Worm (Caenorhabditis elegans) whole organism, late embryonic: ENCODE data around the gene glr-4.

Source experiments
- C38D4.7 ChIP-seq: fragments of 200-800 bp; sonication (Bioruptor generic); optimal IDR thresholded peaks from 2 replicates; lab custom pipeline; 2018; ENCODE audit warnings: mild to moderate bottlenecking, missing genetic modification characterization, moderate library complexity, missing compliant biosample characterization
- K09A11.1 ChIP-seq: sonication (generic microtip); optimal IDR thresholded peaks from 2 replicates; lab custom pipeline; 2017; ENCODE audit warnings: antibody characterized with exemption, mild to moderate bottlenecking, missing genetic modification characterization, missing compliant biosample characterization; ENCODE audit not compliant: insufficient read depth
- Y22D7AL.16 ChIP-seq: sonication (generic microtip); optimal IDR thresholded peaks from 2 replicates; lab custom pipeline; 2016; ENCODE audit warnings: missing genetic modification characterization, missing compliant biosample characterization
- ama-1 ChIP-seq: fragments of 150-350 bp; optimal IDR thresholded peaks from 2 replicates; lab custom pipeline; 2014
- ceh-18 ChIP-seq: sonication (generic microtip); optimal IDR thresholded peaks from 2 replicates; lab custom pipeline; 2016; ENCODE audit warnings: missing genetic modification characterization, missing compliant biosample characterization
- ceh-19 ChIP-seq: fragments of 200-800 bp; sonication (Bioruptor generic); optimal IDR thresholded peaks from 2 replicates; lab custom pipeline; 2018; ENCODE audit warnings: mild to moderate bottlenecking, missing genetic modification characterization, missing compliant biosample characterization
- ceh-2 ChIP-seq: sonication (generic microtip); optimal IDR thresholded peaks from 2 replicates; lab custom pipeline; 2016; ENCODE audit warnings: missing genotype, missing genetic modification characterization, missing compliant biosample characterization
- ceh-30 ChIP-seq: fragments of 150-350 bp; optimal IDR thresholded peaks from 2 replicates; lab custom pipeline; 2014; ENCODE audit warnings: missing biosample characterization, missing genetic modification characterization
- ceh-31 ChIP-seq: sonication (generic microtip); optimal IDR thresholded peaks from 2 replicates; lab custom pipeline; 2016; ENCODE audit warnings: missing genetic modification characterization, missing compliant biosample characterization
- ceh-34 ChIP-seq: sonication (generic microtip); optimal IDR thresholded peaks from 2 replicates; lab custom pipeline; 2016; ENCODE audit warnings: mild to moderate bottlenecking, missing genetic modification characterization, missing compliant biosample characterization
- ceh-6 ChIP-seq: fragments of 200-800 bp; sonication (Bioruptor generic); optimal IDR thresholded peaks from 2 replicates; lab custom pipeline; 2018; ENCODE audit warnings: mild to moderate bottlenecking, missing genetic modification characterization, missing compliant biosample characterization
- ceh-9 ChIP-seq: sonication (generic microtip); optimal IDR thresholded peaks from 2 replicates; lab custom pipeline; 2016; ENCODE audit warnings: mild to moderate bottlenecking, missing genetic modification characterization, inconsistent platforms, missing compliant biosample characterization
- che-1 ChIP-seq: sonication (generic microtip); optimal IDR thresholded peaks from 2 replicates; lab custom pipeline; 2016; ENCODE audit warnings: mild to moderate bottlenecking, missing genetic modification characterization, missing compliant biosample characterization
- dmd-4 ChIP-seq: sonication (generic microtip); optimal IDR thresholded peaks from 2 replicates; lab custom pipeline; 2016; ENCODE audit warnings: borderline replicate concordance, missing genetic modification characterization, missing compliant biosample characterization
- elt-2 ChIP-seq: sonication (generic microtip); optimal IDR thresholded peaks from 2 replicates; lab custom pipeline; 2016; ENCODE audit warnings: missing genetic modification reagents, missing genetic modification characterization, missing compliant biosample characterization
- elt-4 ChIP-seq: sonication (generic microtip); optimal IDR thresholded peaks from 2 replicates; lab custom pipeline; 2016; ENCODE audit warnings: missing genetic modification characterization, missing compliant biosample characterization
- eyg-1 ChIP-seq: sonication (generic microtip); optimal IDR thresholded peaks from 2 replicates; lab custom pipeline; 2016; ENCODE audit warnings: missing genotype, missing genetic modification characterization, missing compliant biosample characterization
- hlh-15 ChIP-seq: sonication (generic microtip); optimal IDR thresholded peaks from 2 replicates; lab custom pipeline; 2016; ENCODE audit warnings: missing genetic modification characterization, missing compliant biosample characterization
- hlh-30 ChIP-seq: sonication (generic microtip); optimal IDR thresholded peaks from 2 replicates; lab custom pipeline; 2017; ENCODE audit warnings: antibody characterized with exemption, missing genetic modification characterization, missing compliant biosample characterization; ENCODE audit not compliant: insufficient read depth
- lim-6 ChIP-seq: sonication (generic microtip); optimal IDR thresholded peaks from 2 replicates; lab custom pipeline; 2016; ENCODE audit warnings: missing genetic modification characterization, missing compliant biosample characterization
- lin-11 ChIP-seq: fragments of 200-800 bp; sonication (Bioruptor generic); optimal IDR thresholded peaks from 2 replicates; lab custom pipeline; 2018; ENCODE audit warnings: mild to moderate bottlenecking, missing genetic modification characterization, missing compliant biosample characterization
- mec-3 ChIP-seq: sonication (generic microtip); optimal IDR thresholded peaks from 2 replicates; lab custom pipeline; 2016; ENCODE audit warnings: borderline replicate concordance, missing genetic modification characterization, missing compliant biosample characterization
- npax-4 ChIP-seq: sonication (generic microtip); optimal IDR thresholded peaks from 2 replicates; lab custom pipeline; 2016; ENCODE audit warnings: missing genetic modification characterization, missing compliant biosample characterization
- odd-2 ChIP-seq: sonication (generic microtip); optimal IDR thresholded peaks from 2 replicates; lab custom pipeline; 2017; ENCODE audit warnings: antibody characterized with exemption, mild to moderate bottlenecking, missing genetic modification characterization, missing compliant biosample characterization
- pag-3 ChIP-seq: sonication (generic microtip); optimal IDR thresholded peaks from 2 replicates; lab custom pipeline; 2016; ENCODE audit warnings: missing compliant biosample characterization, missing genetic modification characterization, borderline replicate concordance
- pha-2 ChIP-seq: sonication (generic microtip); optimal IDR thresholded peaks from 2 replicates; lab custom pipeline; 2017; ENCODE audit warnings: mild to moderate bottlenecking, missing genetic modification characterization, missing compliant biosample characterization
- rnt-1 ChIP-seq: sonication (generic microtip); optimal IDR thresholded peaks from 2 replicates; lab custom pipeline; 2016; ENCODE audit warnings: missing genetic modification characterization, missing compliant biosample characterization
- sdc-2 ChIP-seq: sonication (generic microtip); optimal IDR thresholded peaks from 2 replicates; lab custom pipeline; 2016; ENCODE audit warnings: missing genotype, missing genetic modification characterization, missing compliant biosample characterization
- ttx-3 ChIP-seq: sonication (generic microtip); optimal IDR thresholded peaks from 2 replicates; lab custom pipeline; 2016; ENCODE audit warnings: missing genetic modification reagents, missing genetic modification characterization, missing compliant biosample characterization
- unc-55 ChIP-seq: sonication (generic microtip); optimal IDR thresholded peaks from 2 replicates; lab custom pipeline; 2017; ENCODE audit warnings: missing biosample characterization, missing genetic modification reagents, missing genetic modification characterization
- unc-86 ChIP-seq: sonication (generic microtip); optimal IDR thresholded peaks from 2 replicates; lab custom pipeline; 2016; ENCODE audit warnings: missing genetic modification characterization, missing compliant biosample characterization
- ztf-16 ChIP-seq: sonication (generic microtip); optimal IDR thresholded peaks from 2 replicates; lab custom pipeline; 2017; ENCODE audit warnings: missing genetic modification characterization, missing compliant biosample characterization

glr-4 gene

DNA sequence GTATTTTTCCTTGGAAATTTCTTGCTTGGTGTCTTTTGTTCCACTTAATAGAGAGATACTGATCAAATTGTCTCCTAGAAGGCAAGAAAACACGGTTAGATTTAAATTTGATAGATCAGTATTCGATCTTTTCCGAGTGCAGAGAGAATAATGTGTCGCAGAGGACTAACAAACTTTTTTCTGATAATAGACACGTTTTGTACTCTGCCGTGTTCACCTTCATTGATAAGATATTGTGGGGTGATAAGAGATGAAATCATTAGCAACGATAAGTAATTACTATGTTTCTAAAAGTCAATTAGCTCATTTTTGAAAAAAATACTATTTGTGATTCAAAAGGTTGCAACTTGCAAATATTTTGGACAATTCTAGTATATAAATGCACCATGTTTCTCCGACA, 17.4 kb downstream of the glr-4 start:
- TF ChIP-seq dmd-4 (tag; lab: Kevin White, UChicago) (no peak), elt-2 (tag; lab: Kevin White, UChicago) (peak; percentile 85), hlh-30 (tag; lab: Kevin White, UChicago) (no peak)

DNA sequence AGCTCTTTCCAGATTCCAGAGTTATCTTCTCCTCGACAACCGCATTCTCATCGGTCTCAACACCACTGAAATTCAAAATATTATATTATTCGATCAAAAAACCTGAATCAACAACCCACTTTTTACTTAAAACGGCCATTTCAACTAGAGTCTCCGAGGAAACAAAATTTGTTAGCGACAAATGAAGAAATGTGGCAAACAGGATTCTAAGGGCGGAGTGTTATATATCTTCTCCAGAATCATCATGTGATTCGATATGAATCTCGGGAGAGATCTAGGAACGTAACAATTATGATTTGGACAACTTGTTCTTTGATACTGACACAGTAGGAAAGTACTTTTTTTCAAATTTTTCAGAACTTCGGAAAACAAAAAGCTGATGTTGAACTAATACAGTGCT, 17.9 kb downstream of the glr-4 start:
- TF ChIP-seq hlh-30 (tag; lab: Kevin White, UChicago) (no peak), ceh-31 (tag; lab: Kevin White, UChicago) (no peak), pha-2 (tag; lab: Kevin White, UChicago) (no peak), ttx-3 (tag; lab: Kevin White, UChicago) (no peak), npax-4 (no peak), eyg-1 (no peak), unc-86 (no peak), sdc-2 (tag; lab: Kevin White, UChicago) (no peak), pag-3 (tag; lab: Kevin White, UChicago) (no peak), unc-55 (GFP tag; lab: Kevin White, UChicago) (no peak), ceh-30 (tag; lab: Kevin White, UChicago) (no peak), ceh-19 (no peak), lim-6 (tag; lab: Kevin White, UChicago) (no peak), ceh-9 (tag; lab: Kevin White, UChicago) (no peak), C38D4.7 (GFP tag; lab: Kevin White, UChicago) (no peak), K09A11.1 (tag; lab: Kevin White, UChicago) (no peak), odd-2 (tag; lab: Kevin White, UChicago) (no peak), elt-2 (tag; lab: Kevin White, UChicago) (no peak), hlh-15 (tag; lab: Kevin White, UChicago) (no peak)
- TF ChIP-seq, all 69 proteins: peak for 0

DNA sequence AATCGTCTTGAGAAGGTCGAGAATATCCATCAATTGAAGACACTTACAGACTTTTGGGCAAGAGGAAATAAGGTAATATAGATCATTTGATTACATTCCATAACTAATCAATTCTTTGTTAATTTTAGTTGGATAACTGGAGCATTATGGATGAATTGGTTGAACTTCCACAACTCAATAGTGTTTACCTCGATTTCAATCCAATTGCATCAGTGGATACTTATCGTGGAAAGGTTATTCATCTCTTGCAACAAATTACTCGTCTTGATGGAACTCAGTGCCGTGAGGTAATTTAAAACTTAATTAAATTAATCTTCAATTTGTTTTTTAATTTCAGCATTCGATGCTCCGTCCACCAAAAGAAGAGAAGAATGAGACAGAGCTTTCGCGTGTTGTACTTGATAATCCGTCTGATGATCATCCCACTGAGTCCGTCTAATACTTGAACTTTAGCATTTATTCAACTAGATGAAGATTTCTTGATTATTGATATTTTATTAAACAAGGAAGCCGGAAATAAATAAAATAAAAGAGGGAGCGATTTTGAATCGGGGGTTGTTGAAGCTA, 20.6 kb downstream of the glr-4 start:
- TF ChIP-seq hlh-30 (tag; lab: Kevin White, UChicago), result no peak
- no peak for TF ChIP-seq mec-3 (tag; lab: Kevin White, UChicago)
- TF ChIP-seq ceh-2 (tag; lab: Kevin White, UChicago), result no peak
- no peak for TF ChIP-seq ceh-34 (tag; lab: Kevin White, UChicago)
- TF ChIP-seq ceh-6 (GFP tag; lab: Kevin White, UChicago), result no peak

DNA sequence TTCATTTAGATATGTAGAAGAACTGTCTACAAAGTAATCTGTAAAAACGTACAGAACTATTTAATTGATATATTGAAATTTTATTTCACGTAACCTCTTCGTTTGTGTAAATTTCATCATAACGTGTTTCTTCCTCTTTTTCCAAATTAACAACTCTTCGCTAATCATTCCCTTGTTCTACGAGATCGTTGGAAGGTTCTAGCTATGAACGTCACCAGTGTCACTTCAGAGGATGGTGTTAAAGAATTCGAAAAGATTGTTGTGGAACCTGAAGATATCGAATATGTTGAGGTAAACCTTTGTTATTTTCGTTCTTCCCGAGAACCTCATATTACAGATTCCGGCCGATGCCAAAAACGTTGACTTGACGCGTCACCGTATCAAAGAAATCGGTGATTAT, 21.7 kb downstream of the glr-4 start, which contains the start of gene C06A8.6:
C06A8.6 (plus strand) TSS at position 89 of the 400 bp plus-strand sequence.
- TF ChIP-seq ceh-18 (tag; lab: Kevin White, UChicago), result no peak
- no peak for TF ChIP-seq lin-11 (tag; lab: Kevin White, UChicago)
- no peak for TF ChIP-seq elt-4 (tag; lab: Kevin White, UChicago)
- TF ChIP-seq ztf-16 (tag; lab: Kevin White, UChicago), result no peak
- no peak for TF ChIP-seq lim-6 (tag; lab: Kevin White, UChicago)
- TF ChIP-seq K09A11.1 (tag; lab: Kevin White, UChicago), result no peak
- no peak for TF ChIP-seq che-1 (tag; lab: Kevin White, UChicago)
- TF ChIP-seq, all 69 proteins: peak for 0

DNA sequence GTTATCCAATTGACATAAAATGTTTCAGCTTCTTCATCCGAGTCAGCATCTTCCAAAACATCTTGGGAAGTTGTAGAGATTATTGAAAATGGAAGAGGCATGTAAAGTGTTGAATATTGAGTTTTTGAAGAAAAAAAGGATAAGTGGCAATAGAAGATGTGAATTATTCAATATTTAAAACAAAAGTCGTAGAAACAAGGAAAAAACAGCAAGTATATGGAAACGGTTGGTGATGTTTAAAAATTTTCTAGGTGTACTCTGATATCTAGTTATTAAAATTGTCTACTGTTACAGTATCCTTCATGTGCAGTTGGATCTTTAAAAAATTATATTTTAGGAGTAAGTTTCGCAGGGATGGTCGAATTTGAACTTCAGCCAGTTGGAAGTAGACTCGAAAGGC, 22.2 kb downstream of the glr-4 start, which contains the start of gene C06A8.8:
C06A8.8 (minus strand) TSS at position 101 of the 400 bp plus-strand sequence.
- TF ChIP-seq mec-3 (tag; lab: Kevin White, UChicago) (no peak), Y22D7AL.16 (tag; lab: Kevin White, UChicago) (no peak), rnt-1 (tag; lab: Kevin White, UChicago) (no peak), ceh-30 (tag; lab: Kevin White, UChicago) (no peak), ama-1 (no peak), eyg-1 (no peak)
